Worm (Caenorhabditis elegans) whole organism, L4 larva: Measurements from ENCODE around the gene his-70.

Source experiments
- F10B5.3 ChIP-seq: sonication (generic microtip); optimal IDR thresholded peaks from 2 replicates; lab custom pipeline; 2016; ENCODE audit warnings: mild to moderate bottlenecking, missing genetic modification characterization, missing compliant biosample characterization
- F44E2.7 ChIP-seq: fragments of 200-800 bp; sonication (Bioruptor generic); IDR thresholded peaks from 2 replicates; pipeline ENCODE4 v2.1.2; 2022; ENCODE audit warnings: missing genetic modification characterization, missing compliant biosample characterization
- F49E8.2 ChIP-seq: sonication (generic microtip); optimal IDR thresholded peaks from 2 replicates; lab custom pipeline; 2016; ENCODE audit warnings: missing compliant biosample characterization, mild to moderate bottlenecking, missing genetic modification characterization, borderline replicate concordance
- ceh-20 ChIP-seq: fragments of 200-800 bp; sonication (Bioruptor generic); IDR thresholded peaks from 2 replicates; pipeline ENCODE4 v1.3.6; 2022; ENCODE audit warnings: missing genetic modification reagents, missing genetic modification characterization, missing compliant biosample characterization
- ceh-82 ChIP-seq: sonication (generic microtip); optimal IDR thresholded peaks from 2 replicates; lab custom pipeline; 2017; ENCODE audit warnings: missing biosample characterization, missing genetic modification characterization
- ces-1 ChIP-seq: fragments of 150-350 bp; sonication (generic microtip); optimal IDR thresholded peaks from 4 replicates; lab custom pipeline; 2014; ENCODE audit warnings: missing biosample characterization, missing genetic modification reagents, missing genetic modification characterization
- hmg-1.1 ChIP-seq: fragments of 200-800 bp; sonication (Bioruptor generic); IDR thresholded peaks from 2 replicates; pipeline ENCODE4 v1.3.6; 2022; ENCODE audit warnings: missing genetic modification reagents, missing genetic modification characterization, missing compliant biosample characterization
- jun-1 ChIP-seq: fragments of 150-350 bp; optimal IDR thresholded peaks from 2 replicates; lab custom pipeline; 2014; ENCODE audit warnings: missing biosample characterization, missing genetic modification reagents, missing genetic modification characterization
- lin-15B ChIP-seq: fragments of 150-350 bp; sonication (generic microtip); optimal IDR thresholded peaks from 3 replicates; lab custom pipeline; 2014; ENCODE audit warnings: missing biosample characterization, missing genetic modification characterization
- mep-1 ChIP-seq: fragments of 150-350 bp; sonication (generic microtip); optimal IDR thresholded peaks from 3 replicates; lab custom pipeline; 2014; ENCODE audit warnings: missing biosample characterization, missing genetic modification characterization
- skn-1 ChIP-seq: fragments of 150-350 bp; optimal IDR thresholded peaks from 2 replicates; lab custom pipeline; 2014; ENCODE audit warnings: missing biosample characterization, missing genetic modification characterization
- unc-130 ChIP-seq: sonication (generic microtip); optimal IDR thresholded peaks from 2 replicates; lab custom pipeline; 2016; ENCODE audit warnings: missing genetic modification reagents, missing genetic modification characterization, missing compliant biosample characterization
- unc-39 ChIP-seq: sonication (generic microtip); optimal IDR thresholded peaks from 2 replicates; lab custom pipeline; 2017; ENCODE audit warnings: missing biosample characterization, missing genetic modification characterization
- zip-2 ChIP-seq: fragments of 150-350 bp; optimal IDR thresholded peaks from 2 replicates; lab custom pipeline; 2014; ENCODE audit warnings: missing biosample characterization, missing genetic modification characterization

DNA sequence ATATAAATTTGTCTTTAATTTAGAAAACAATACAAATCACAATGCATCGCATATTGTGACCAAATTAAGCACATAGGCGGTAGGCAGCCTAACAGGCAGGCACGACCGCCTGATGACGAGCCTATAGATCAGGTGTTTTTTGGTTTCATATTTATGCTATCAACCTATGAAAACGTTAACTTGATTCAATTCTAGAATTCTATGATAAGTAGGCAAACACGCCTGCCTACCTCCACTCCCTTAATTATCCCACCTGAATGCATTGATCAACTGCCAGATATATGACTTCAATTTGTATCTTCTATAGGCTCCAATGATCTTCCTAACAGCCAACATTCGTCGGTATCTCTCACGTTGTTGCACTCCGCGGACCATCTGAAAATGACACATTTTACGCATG is 29.1 kb downstream of the his-70 start:
- TF ChIP-seq F49E8.2 (tag; lab: Kevin White, UChicago) (no peak), unc-130 (GFP tag; lab: Kevin White, UChicago) (no peak), unc-39 (no peak), ceh-20 (GFP tag; lab: Robert Waterston, UW) (no peak), ces-1 (GFP tag; lab: Kevin White, UChicago) (no peak), ceh-82 (tag; lab: Kevin White, UChicago) (no peak), F44E2.7 (no peak), mep-1 (no peak), jun-1 (no peak), zip-2 (tag; lab: Kevin White, UChicago) (no peak), F10B5.3 (tag; lab: Kevin White, UChicago) (no peak), skn-1 (tag; lab: Kevin White, UChicago) (no peak), hmg-1.1 (GFP tag; lab: Robert Waterston, UW) (no peak), lin-15B (tag; lab: Kevin White, UChicago) (no peak)
